Fruit fly (Drosophila melanogaster): ENCODE results near the gene Mbs.

Mbs gene

dm6 chr3L:16015765-16016760 is 35.7 kb upstream of the Mbs start (continued):
- peak; percentile 73 for TF ChIP-seq esn (GFP tag; optimal IDR thresholded peaks at IDR 0.05)
- peak; percentile 36 for TF ChIP-seq cyc (GFP tag; optimal IDR thresholded peaks at IDR 0.05)
- peak in 1 of 2 experiments; percentile 39 for TF ChIP-seq salr (GFP tag; optimal IDR thresholded peaks at IDR 0.05)

- TF ChIP-seq vri (GFP tag; optimal IDR thresholded peaks at IDR 0.05) (no peak), CG11902 (GFP tag; optimal IDR thresholded peaks at IDR 0.05) (no peak), CG9139 (GFP tag; optimal IDR thresholded peaks at IDR 0.05) (no peak), dsx (GFP tag; optimal IDR thresholded peaks at IDR 0.05; ENCODE audit: poor library complexity, severe bottlenecking) (no peak), CG7368 (GFP tag; optimal IDR thresholded peaks at IDR 0.05) (no peak), lz (GFP tag; optimal IDR thresholded peaks at IDR 0.05) (no peak), net (GFP tag; optimal IDR thresholded peaks at IDR 0.05) (no peak), fkh (GFP tag; optimal IDR thresholded peaks at IDR 0.05) (no peak), CG34406 (GFP tag; optimal IDR thresholded peaks at IDR 0.05) (no peak), CG8319 (GFP tag; optimal IDR thresholded peaks at IDR 0.05) (no peak), Blimp-1 (GFP tag; optimal IDR thresholded peaks at IDR 0.05) (no peak), Sox102F (GFP tag; optimal IDR thresholded peaks at IDR 0.05) (no peak), topi (GFP tag; optimal IDR thresholded peaks at IDR 0.05) (peak; percentile 56), CG3919 (GFP tag; optimal IDR thresholded peaks at IDR 0.05) (no peak), CG6854 (GFP tag; optimal IDR thresholded peaks at IDR 0.05) (no peak), achi (GFP tag; optimal IDR thresholded peaks at IDR 0.05) (no peak), ss (GFP tag; optimal IDR thresholded peaks at IDR 0.05) (no peak), Sox15 (GFP tag; optimal IDR thresholded peaks at IDR 0.05) (no peak), Gug (GFP tag; IDR thresholded peaks at IDR 0.05) (no peak), Ets21C (GFP tag; optimal IDR thresholded peaks at IDR 0.05) (no peak), spab (GFP tag; optimal IDR thresholded peaks at IDR 0.05) (no peak), CG31627 (GFP tag; optimal IDR thresholded peaks at IDR 0.05) (no peak), eg (GFP tag; IDR thresholded peaks at IDR 0.05) (no peak), CG11294 (GFP tag; IDR thresholded peaks at IDR 0.05) (no peak), CG6276 (GFP tag; optimal IDR thresholded peaks at IDR 0.05) (no peak), CG6792 (GFP tag; optimal IDR thresholded peaks at IDR 0.05) (no peak), pdm3 (GFP tag; optimal IDR thresholded peaks at IDR 0.05) (no peak), Hr38 (GFP tag; optimal IDR thresholded peaks at IDR 0.05) (no peak), Smox (GFP tag; optimal IDR thresholded peaks at IDR 0.05) (peak; percentile 23), CG16779 (tag; optimal IDR thresholded peaks at IDR 0.05) (no peak), Eip78C (GFP tag) (peak; percentile 78), CG4318 (GFP tag; optimal IDR thresholded peaks at IDR 0.05) (no peak), CG8119 (GFP tag; IDR thresholded peaks at IDR 0.05) (no peak), Eip75B (GFP tag; optimal IDR thresholded peaks at IDR 0.05) (no peak), Eip93F (GFP tag; optimal IDR thresholded peaks at IDR 0.05) (no peak), CG10631 (GFP tag; optimal IDR thresholded peaks at IDR 0.05) (no peak), CG6808 (GFP tag; optimal IDR thresholded peaks at IDR 0.05) (no peak), cyc (GFP tag; optimal IDR thresholded peaks at IDR 0.05) (peak; percentile 6), OdsH (GFP tag; optimal IDR thresholded peaks at IDR 0.05) (peak; percentile 2), esn (GFP tag; optimal IDR thresholded peaks at IDR 0.05) (peak; percentile 25), acj6 (GFP tag; optimal IDR thresholded peaks at IDR 0.05) (peak; percentile 22), CG10669 (GFP tag; optimal IDR thresholded peaks at IDR 0.05) (peak; percentile 8), salr (GFP tag; optimal IDR thresholded peaks at IDR 0.05) (peak in 1 of 2 experiments; percentile 1), CG6163 (GFP tag; IDR thresholded peaks at IDR 0.05) (no peak), fd59A (GFP tag; optimal IDR thresholded peaks at IDR 0.05) (no peak), Ets96B (tag; optimal IDR thresholded peaks at IDR 0.05) (peak; percentile 20), CG11762 (GFP tag; optimal IDR thresholded peaks at IDR 0.05; ENCODE audit: insufficient read depth) (no peak)
Observed at dm6 chr3L:16016911-16017310, 34.8 kb upstream of the Mbs start.

Data from whole organism, prepupa.